Fruit fly (Drosophila melanogaster) whole organism, embryonic: ENCODE results near the gene Shmt.

Experiments
- CG10147 ChIP-seq: fragments of 200-800 bp; sonication (Bioruptor generic); optimal IDR thresholded peaks from 2 replicates; lab custom pipeline; 2019; ENCODE audit warnings: missing biosample characterization, mild to moderate bottlenecking, missing genetic modification characterization, moderate library complexity
- CG1024 ChIP-seq: fragments of 200-800 bp; sonication (Bioruptor generic); IDR thresholded peaks from 2 replicates; pipeline ENCODE4 v1.3.6; 2022; ENCODE audit warnings: missing biosample characterization, missing genetic modification characterization
- CG10565 ChIP-seq: fragments of 200-800 bp; sonication (Bioruptor generic); optimal IDR thresholded peaks from 3 replicates; lab custom pipeline; 2016; ENCODE audit warnings: missing biosample characterization, mild to moderate bottlenecking, missing genetic modification characterization
- CG11504 ChIP-seq: fragments of 200-800 bp; sonication (Bioruptor generic); optimal IDR thresholded peaks from 3 replicates; lab custom pipeline; 2019; ENCODE audit warnings: missing biosample characterization, mild to moderate bottlenecking, missing genetic modification characterization, moderate library complexity
- CG11560 ChIP-seq: fragments of 200-800 bp; sonication (Bioruptor generic); IDR thresholded peaks from 3 replicates; pipeline ENCODE4 v1.3.6; 2022; ENCODE audit warnings: missing biosample characterization, missing genetic modification characterization
- CG13624 ChIP-seq: fragments of 200-800 bp; sonication (Bioruptor generic); optimal IDR thresholded peaks from 2 replicates; lab custom pipeline; 2016; ENCODE audit warnings: missing biosample characterization, missing genetic modification characterization
- CG14667 ChIP-seq: fragments of 200-800 bp; sonication (Bioruptor generic); IDR thresholded peaks from 2 replicates; pipeline ENCODE4 v1.3.6; 2022; ENCODE audit warnings: missing biosample characterization, missing genetic modification characterization
- CG14860 ChIP-seq: fragments of 200-800 bp; sonication (Bioruptor generic); IDR thresholded peaks from 3 replicates; pipeline ENCODE4 v1.3.6; 2022; ENCODE audit warnings: missing biosample characterization, missing genetic modification characterization; ENCODE audit not compliant: partially characterized antibody
- CG17186 ChIP-seq: fragments of 200-800 bp; sonication (Bioruptor generic); optimal IDR thresholded peaks from 3 replicates; lab custom pipeline; 2017; ENCODE audit warnings: missing biosample characterization, missing genetic modification reagents, missing genetic modification characterization
- CG18476 ChIP-seq: fragments of 200-800 bp; sonication (Bioruptor generic); optimal IDR thresholded peaks from 2 replicates; lab custom pipeline; 2016; ENCODE audit warnings: missing biosample characterization, mild to moderate bottlenecking, missing genetic modification characterization
- CG2678 ChIP-seq: fragments of 200-800 bp; sonication (Bioruptor generic); optimal IDR thresholded peaks from 3 replicates; lab custom pipeline; 2019; ENCODE audit warnings: missing biosample characterization, mild to moderate bottlenecking, missing genetic modification characterization, moderate library complexity
- CG31441 ChIP-seq: fragments of 200-800 bp; sonication (Bioruptor generic); IDR thresholded peaks from 2 replicates; pipeline ENCODE4 v1.3.6; 2022; ENCODE audit warnings: missing biosample characterization, missing genetic modification characterization
- CG3163 ChIP-seq: fragments of 200-800 bp; sonication (Bioruptor generic); optimal IDR thresholded peaks from 3 replicates; lab custom pipeline; 2016; ENCODE audit warnings: missing biosample characterization, missing genetic modification characterization
- CG32767 ChIP-seq: fragments of 200-800 bp; sonication (Bioruptor generic); IDR thresholded peaks from 2 replicates; pipeline ENCODE4 v1.3.6; 2022; ENCODE audit warnings: missing biosample characterization, missing genetic modification characterization
- CG33213 ChIP-seq: fragments of 200-800 bp; sonication (Bioruptor generic); optimal IDR thresholded peaks from 3 replicates; lab custom pipeline; 2016; ENCODE audit warnings: missing biosample characterization, missing genetic modification characterization
- CG3838 ChIP-seq: fragments of 200-800 bp; sonication (Bioruptor generic); optimal IDR thresholded peaks from 3 replicates; lab custom pipeline; 2016; ENCODE audit warnings: missing biosample characterization, missing genetic modification characterization
- CG4424 ChIP-seq: fragments of 200-800 bp; sonication (Bioruptor generic); optimal IDR thresholded peaks from 3 replicates; lab custom pipeline; 2016; ENCODE audit warnings: missing biosample characterization, missing genetic modification characterization
- CG6254 ChIP-seq: fragments of 200-800 bp; sonication (Bioruptor generic); optimal IDR thresholded peaks from 3 replicates; lab custom pipeline; 2017; ENCODE audit warnings: mild to moderate bottlenecking, missing biosample characterization, missing genetic modification reagents, missing genetic modification characterization
- CG6791 ChIP-seq: fragments of 200-800 bp; sonication (Bioruptor generic); IDR thresholded peaks from 3 replicates; pipeline ENCODE4 v1.3.6; 2022; ENCODE audit warnings: missing biosample characterization, missing genetic modification characterization; ENCODE audit not compliant: partially characterized antibody
- CG6854 ChIP-seq: fragments of 200-800 bp; sonication (Bioruptor generic); optimal IDR thresholded peaks from 3 replicates; lab custom pipeline; 2017; ENCODE audit warnings: missing biosample characterization, mild to moderate bottlenecking, missing genetic modification characterization
- D ChIP-seq, 2 experiments: fragments of 200-800 bp in 1 of 2; fragments of >200 bp in 1 of 2; sonication (Bioruptor generic) in 1 of 2; optimal IDR thresholded peaks; 2 replicates in 1 of 2; 3 replicates in 1 of 2; lab custom pipeline; 2017; ENCODE audit warnings: mild to moderate bottlenecking in 1 of 2, missing biosample characterization in 1 of 2, missing genetic modification characterization in 1 of 2, missing genetic modification reagents in 1 of 2
- Ets65A ChIP-seq: fragments of 200-800 bp; sonication (Bioruptor generic); peaks from one replicate; lab custom pipeline; 2016; ENCODE audit warnings: missing biosample characterization, missing genetic modification characterization
- Ets97D ChIP-seq: fragments of 200-800 bp; sonication (Bioruptor generic); optimal IDR thresholded peaks from 3 replicates; lab custom pipeline; 2016; ENCODE audit warnings: missing biosample characterization, missing genetic modification characterization
- Fer1 ChIP-seq: fragments of 200-800 bp; sonication (Bioruptor generic); optimal IDR thresholded peaks from 2 replicates; lab custom pipeline; 2017; ENCODE audit warnings: missing biosample characterization, mild to moderate bottlenecking, missing genetic modification characterization
- HLH3B ChIP-seq: fragments of 200-800 bp; sonication (Bioruptor generic); IDR thresholded peaks from 2 replicates; pipeline ENCODE4 v1.3.6; 2022; ENCODE audit warnings: missing biosample characterization, missing genetic modification characterization
- Jarid2 ChIP-seq: fragments of 200-800 bp; sonication (Bioruptor generic); optimal IDR thresholded peaks from 3 replicates; lab custom pipeline; 2017; ENCODE audit warnings: mild to moderate bottlenecking, missing biosample characterization, missing genetic modification reagents, missing genetic modification characterization
- Oli ChIP-seq: fragments of 200-800 bp; sonication (Bioruptor generic); optimal IDR thresholded peaks from 2 replicates; lab custom pipeline; 2018; ENCODE audit warnings: missing biosample characterization, mild to moderate bottlenecking, missing genetic modification characterization, moderate library complexity
- Trl ChIP-seq, 3 experiments: fragments of >200 bp in 2 of 3; fragments of 200-800 bp in 1 of 3; sonication (Bioruptor generic) in 1 of 3; optimal IDR thresholded peaks; 2 replicates in 1 of 3; 3 replicates in 2 of 3; lab custom pipeline; 2016 to 2017; ENCODE audit warnings: missing biosample characterization in 1 of 3, missing genetic modification characterization in 1 of 3
- Xbp1 ChIP-seq: fragments of 200-800 bp; sonication (Bioruptor generic); optimal IDR thresholded peaks from 3 replicates; lab custom pipeline; 2016; ENCODE audit warnings: missing biosample characterization, mild to moderate bottlenecking, missing genetic modification characterization
- bsh ChIP-seq, 2 experiments: fragments of 200-800 bp; sonication (Bioruptor generic); optimal IDR thresholded peaks; 2 replicates each; lab custom pipeline; 2017 to 2018; ENCODE audit warnings: mild to moderate bottlenecking in 2 of 2, missing biosample characterization in 2 of 2, missing genetic modification characterization in 2 of 2, moderate library complexity in 1 of 2
- cas ChIP-seq: fragments of 200-800 bp; sonication (Bioruptor generic); IDR thresholded peaks from 2 replicates; pipeline ENCODE4 v1.3.6; 2022; ENCODE audit warnings: missing biosample characterization, missing genetic modification characterization
- chm ChIP-seq: fragments of 200-800 bp; sonication (Bioruptor generic); IDR thresholded peaks from 2 replicates; pipeline ENCODE4 v1.3.6; 2022; ENCODE audit warnings: missing biosample characterization, missing genetic modification characterization
- dati ChIP-seq: fragments of 200-800 bp; sonication (Bioruptor generic); IDR thresholded peaks from 2 replicates; pipeline ENCODE4 v1.3.6; 2022; ENCODE audit warnings: missing biosample characterization, missing genetic modification characterization
- ewg ChIP-seq: fragments of 200-800 bp; sonication (Bioruptor generic); optimal IDR thresholded peaks from 3 replicates; lab custom pipeline; 2017; ENCODE audit warnings: mild to moderate bottlenecking, missing biosample characterization, missing genetic modification reagents, missing genetic modification characterization
- gro ChIP-seq: fragments of 200-800 bp; sonication (Bioruptor generic); optimal IDR thresholded peaks from 2 replicates; lab custom pipeline; 2016; ENCODE audit warnings: missing biosample characterization, missing genetic modification characterization
- inv ChIP-seq: fragments of 200-800 bp; sonication (Bioruptor generic); IDR thresholded peaks from 2 replicates; pipeline ENCODE4 v1.3.6; 2022; ENCODE audit warnings: missing biosample characterization, missing genetic modification characterization; ENCODE audit not compliant: partially characterized antibody
- jing ChIP-seq: fragments of 200-800 bp; sonication (Bioruptor generic); optimal IDR thresholded peaks from 2 replicates; lab custom pipeline; 2018; ENCODE audit warnings: missing biosample characterization, mild to moderate bottlenecking, missing genetic modification characterization
- kay ChIP-seq: fragments of 200-800 bp; sonication (Bioruptor generic); optimal IDR thresholded peaks from 2 replicates; lab custom pipeline; 2016; ENCODE audit warnings: missing biosample characterization, missing genetic modification characterization
- knrl ChIP-seq: fragments of 200-800 bp; sonication (Bioruptor generic); IDR thresholded peaks from 3 replicates; pipeline ENCODE4 v1.3.6; 2022; ENCODE audit warnings: missing biosample characterization, missing genetic modification characterization; ENCODE audit not compliant: partially characterized antibody
- lola ChIP-seq, 3 experiments: fragments of >200 bp in 2 of 3; fragments of 200-800 bp in 1 of 3; sonication (Bioruptor generic) in 1 of 3; optimal IDR thresholded peaks; 2 replicates each; lab custom pipeline; 2017 to 2019; ENCODE audit warnings: missing biosample characterization in 3 of 3, missing genetic modification characterization in 3 of 3, mild to moderate bottlenecking in 1 of 3, moderate library complexity in 1 of 3
- otp ChIP-seq: fragments of 200-800 bp; sonication (Bioruptor generic); IDR thresholded peaks from 3 replicates; pipeline ENCODE4, ENCODE4 v1.3.6; 2022; ENCODE audit warnings: missing biosample characterization, missing genetic modification characterization
- pb ChIP-seq: fragments of 200-800 bp; sonication (Bioruptor generic); optimal IDR thresholded peaks from 3 replicates; lab custom pipeline; 2016; ENCODE audit warnings: missing biosample characterization, missing genetic modification characterization
- slou ChIP-seq: fragments of 200-800 bp; sonication (Bioruptor generic); optimal IDR thresholded peaks from 3 replicates; lab custom pipeline; 2016; ENCODE audit warnings: missing biosample characterization, missing genetic modification characterization
- vnd ChIP-seq: fragments of 200-800 bp; sonication (Bioruptor generic); IDR thresholded peaks from 3 replicates; pipeline ENCODE4 v1.3.6; 2022; ENCODE audit warnings: missing biosample characterization, missing genetic modification characterization; ENCODE audit not compliant: partially characterized antibody
- zen ChIP-seq: fragments of 200-800 bp; sonication (Bioruptor generic); optimal IDR thresholded peaks from 3 replicates; lab custom pipeline; 2018; ENCODE audit warnings: missing biosample characterization, mild to moderate bottlenecking, missing genetic modification characterization, moderate library complexity
- zen2 ChIP-seq: fragments of 200-800 bp; sonication (Bioruptor generic); IDR thresholded peaks from 3 replicates; pipeline ENCODE4 v1.3.6; 2022; ENCODE audit warnings: missing biosample characterization, missing genetic modification characterization; ENCODE audit not compliant: partially characterized antibody

The Shmt gene

DNA sequence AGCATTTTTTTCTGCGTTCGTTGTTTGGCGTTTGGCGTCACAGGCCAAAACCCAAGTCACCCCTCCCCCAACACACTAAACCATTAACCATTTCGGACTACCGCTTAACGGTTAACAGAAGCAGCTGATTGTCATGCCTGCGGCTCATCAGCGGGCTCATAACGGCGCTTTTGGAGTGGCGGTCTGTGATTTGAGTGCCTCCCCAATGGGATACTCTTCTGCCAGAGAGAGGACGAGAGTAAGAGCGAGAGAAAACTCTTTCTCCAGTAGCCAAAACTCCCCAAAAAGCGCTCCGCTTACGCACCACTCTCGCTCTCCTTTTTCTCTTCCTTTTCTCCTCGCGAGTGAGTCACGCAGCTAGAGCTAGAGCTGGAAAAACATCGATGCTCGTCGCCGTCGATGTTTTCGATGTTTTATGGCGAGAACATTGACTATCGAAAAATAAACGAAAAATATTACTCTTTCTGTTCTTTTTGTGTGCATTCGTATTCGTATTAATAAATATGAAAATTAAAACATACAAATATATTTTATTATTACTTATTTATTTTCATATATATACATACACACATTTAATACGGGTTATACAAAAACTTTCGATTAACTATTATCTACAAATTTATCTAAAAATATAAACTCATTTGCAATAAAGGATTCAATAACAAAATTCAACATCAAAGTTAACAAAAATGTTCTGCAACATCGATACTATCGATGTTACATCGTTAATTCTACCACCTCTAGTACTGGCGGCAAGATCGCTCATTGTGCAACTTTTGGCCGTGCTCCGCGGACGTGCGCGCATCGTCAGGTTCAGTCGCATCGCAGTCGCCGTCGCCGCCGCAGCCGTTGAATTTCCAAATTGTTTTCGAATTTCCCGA, 49.2 kb upstream of the Shmt start, which contains the start of gene Grip (continued):
- TF ChIP-seq slou (GFP tag; lab: Kevin White, UChicago) (peak; percentile 1), Ets97D (GFP tag; lab: Kevin White, UChicago) (no peak), CG17186 (GFP tag; lab: Kevin White, UChicago) (no peak), Jarid2 (GFP tag; lab: Kevin White, UChicago) (peak; percentile 62), CG33213 (no peak), kay (GFP tag; lab: Kevin White, UChicago) (peak; percentile 73), otp (GFP tag; lab: Robert Waterston, UW) (no peak), D (optimal IDR thresholded peaks at IDR 0.05; lab: Kevin White, UChicago) (no peak), D (GFP tag; optimal IDR thresholded peaks at IDR 0.05; lab: Kevin White, UChicago) (peak; percentile 3), CG4424 (peak; percentile 42), CG2678 (tag; lab: Kevin White, UChicago) (peak; percentile 57), Ets65A (GFP tag; lab: Kevin White, UChicago) (peak; percentile 52), CG13624 (no peak), CG3838 (GFP tag; lab: Kevin White, UChicago) (no peak), Fer1 (no peak), Trl (optimal IDR thresholded peaks at IDR 0.05; lab: Kevin White, UChicago) (peak; percentile 58 to 84), Trl (GFP tag; optimal IDR thresholded peaks at IDR 0.05; lab: Kevin White, UChicago) (no peak), pb (no peak), CG14667 (GFP tag; lab: Robert Waterston, UW) (no peak), CG6791 (peak; percentile 42), CG6854 (no peak), CG32767 (GFP tag; lab: Robert Waterston, UW) (no peak), Oli (tag; lab: Kevin White, UChicago) (peak; percentile 16), zen2 (GFP tag; lab: Robert Waterston, UW) (peak; percentile 25; the same call in 2 of the 3 replicates), zen (tag; lab: Kevin White, UChicago) (peak; percentile 1), CG31441 (GFP tag; lab: Robert Waterston, UW) (peak; percentile 55; the same call in 1 of the 2 replicates), jing (GFP tag; lab: Kevin White, UChicago) (no peak), CG11560 (no peak), CG18476 (no peak), ewg (GFP tag; lab: Kevin White, UChicago) (no peak), chm (GFP tag; lab: Robert Waterston, UW) (no peak; the same call in 1 of the 2 replicates), CG11504 (peak; percentile 80), gro (GFP tag; lab: Kevin White, UChicago) (no peak), bsh (GFP tag; optimal IDR thresholded peaks at IDR 0.05; lab: Kevin White, UChicago) (peak in 1 of 2 experiments; percentile 38), inv (0 out of 2 replicates have a peak, but pooled peaks have one; percentile 41), lola (GFP tag; optimal IDR thresholded peaks at IDR 0.05; lab: Kevin White, UChicago) (peak in 1 of 3 experiments; percentile 72), knrl (peak; percentile 68; the same call in 2 of the 3 replicates), vnd (GFP tag; lab: Robert Waterston, UW) (peak; percentile 51; the same call in 1 of the 3 replicates), Xbp1 (GFP tag; lab: Kevin White, UChicago) (peak; percentile 27), CG10565 (GFP tag; lab: Kevin White, UChicago) (no peak), CG6254 (no peak), CG10147 (no peak), HLH3B (GFP tag; lab: Robert Waterston, UW) (no peak), dati (GFP tag; lab: Robert Waterston, UW) (no peak), CG1024 (GFP tag; lab: Robert Waterston, UW) (no peak), cas (GFP tag; lab: Robert Waterston, UW) (no peak), CG14860 (GFP tag; lab: Robert Waterston, UW) (peak; percentile 63; the same call in 1 of the 3 replicates), CG3163 (GFP tag; lab: Kevin White, UChicago) (peak; percentile 72)
